Worm (Caenorhabditis elegans) whole organism, late embryonic: ENCODE results near the gene B0403.3.

ENCODE experiments used
- ceh-48 ChIP-seq: sonication (generic microtip); optimal IDR thresholded peaks from 2 replicates; lab custom pipeline; 2016; ENCODE audit warnings: missing genetic modification characterization, inconsistent platforms, missing compliant biosample characterization
- elt-2 ChIP-seq: sonication (generic microtip); optimal IDR thresholded peaks from 2 replicates; lab custom pipeline; 2016; ENCODE audit warnings: missing genetic modification reagents, missing genetic modification characterization, missing compliant biosample characterization
- fkh-10 ChIP-seq: fragments of 150-350 bp; optimal IDR thresholded peaks from 2 replicates; lab custom pipeline; 2014; ENCODE audit warnings: missing biosample characterization, missing genetic modification reagents, missing genetic modification characterization
- nhr-11 ChIP-seq: fragments of 150-350 bp; optimal IDR thresholded peaks from 2 replicates; lab custom pipeline; 2014; ENCODE audit warnings: missing biosample characterization, missing genetic modification characterization
- pat-9 ChIP-seq: fragments of 200-800 bp; sonication (Bioruptor generic); optimal IDR thresholded peaks from 2 replicates; lab custom pipeline; 2018; ENCODE audit warnings: mild to moderate bottlenecking, missing genetic modification characterization, moderate library complexity, missing compliant biosample characterization
- pha-4 ChIP-seq: fragments of 150-350 bp; optimal IDR thresholded peaks from 2 replicates; lab custom pipeline; 2018; ENCODE audit warnings: missing biosample characterization, missing genetic modification reagents, missing genetic modification characterization
- pqm-1 ChIP-seq: sonication (generic microtip); optimal IDR thresholded peaks from 2 replicates; lab custom pipeline; 2016; ENCODE audit warnings: missing genetic modification characterization, missing compliant biosample characterization
- unc-3 ChIP-seq, 2 experiments: fragments of 200-800 bp in 1 of 2; sonication (Bioruptor generic) in 1 of 2; sonication (generic microtip) in 1 of 2; conservative IDR thresholded peaks in 1 of 2; optimal IDR thresholded peaks in 1 of 2; 2 replicates each; pipeline versions ENCODE4 v1.3.6 to Lab custom; 2016 to 2022; ENCODE audit warnings: missing compliant biosample characterization in 2 of 2, missing genetic modification characterization in 2 of 2, missing genetic modification reagents in 1 of 2
- unc-86 ChIP-seq: sonication (generic microtip); optimal IDR thresholded peaks from 2 replicates; lab custom pipeline; 2016; ENCODE audit warnings: missing genetic modification characterization, missing compliant biosample characterization

- TF ChIP-seq pat-9 (tag; lab: Kevin White, UChicago) (no peak), elt-2 (tag; lab: Kevin White, UChicago) (no peak), nhr-11 (tag; lab: Kevin White, UChicago) (no peak), unc-86 (no peak), unc-3 (GFP tag; conservative IDR thresholded peaks at IDR 0.05; lab: Robert Waterston, UW) (no peak), unc-3 (tag; optimal IDR thresholded peaks at IDR 0.05; lab: Kevin White, UChicago) (no peak), ceh-48 (tag; lab: Kevin White, UChicago) (no peak), fkh-10 (GFP tag; lab: Kevin White, UChicago) (no peak), pqm-1 (tag; lab: Kevin White, UChicago) (no peak), pha-4 (no peak)
These were observed 12.8 kb downstream of the B0403.3 start, which contains the start of gene ubc-17 for ce11 chrX:7050290-7050689.
